Fruit fly (Drosophila melanogaster) whole organism, wandering third instar larva: Measurements from ENCODE around the gene org-1.

ENCODE experiments used
- Abd-B ChIP-seq: fragments of >200 bp; optimal IDR thresholded peaks from 2 replicates; lab custom pipeline; 2017; ENCODE audit warnings: missing biosample characterization, missing genetic modification characterization
- CG32264 ChIP-seq: fragments of 200-800 bp; sonication (Bioruptor generic); optimal IDR thresholded peaks from 2 replicates; lab custom pipeline; 2016; ENCODE audit warnings: missing biosample characterization, missing genetic modification characterization
- CG9705 ChIP-seq: fragments of 200-800 bp; sonication (Bioruptor generic); optimal IDR thresholded peaks from 2 replicates; lab custom pipeline; 2018; ENCODE audit warnings: missing biosample characterization, mild to moderate bottlenecking, missing genetic modification characterization
- CrebA ChIP-seq: fragments of 200-800 bp; sonication (Bioruptor generic); optimal IDR thresholded peaks from 2 replicates; lab custom pipeline; 2016; ENCODE audit warnings: missing biosample characterization, mild to moderate bottlenecking, missing genetic modification characterization, borderline replicate concordance
- Dfd ChIP-seq: fragments of >200 bp; optimal IDR thresholded peaks from 2 replicates; lab custom pipeline; 2017; ENCODE audit warnings: missing biosample characterization, missing genetic modification characterization
- Dif ChIP-seq: fragments of 200-275, 200-300 bp; sonication (Bioruptor generic); optimal IDR thresholded peaks from 2 replicates; lab custom pipeline; 2018; ENCODE audit warnings: missing biosample characterization, missing genetic modification characterization; ENCODE audit not compliant: partially characterized antibody
- GATAd ChIP-seq: sonication (Bioruptor generic); optimal IDR thresholded peaks from 2 replicates; lab custom pipeline; 2016; ENCODE audit warnings: missing biosample characterization, missing genetic modification characterization
- HLH106 ChIP-seq: fragments of 200-800 bp; optimal IDR thresholded peaks from 3 replicates; lab custom pipeline; 2019; ENCODE audit warnings: missing biosample characterization, mild to moderate bottlenecking, missing genetic modification characterization, moderate library complexity
- Hnf4 ChIP-seq: fragments of 200-800 bp; sonication (Bioruptor generic); optimal IDR thresholded peaks from 2 replicates; lab custom pipeline; 2016; ENCODE audit warnings: missing biosample characterization, mild to moderate bottlenecking, missing genetic modification characterization
- Hr78 ChIP-seq: fragments of >200 bp; optimal IDR thresholded peaks from 2 replicates; lab custom pipeline; 2017; ENCODE audit warnings: missing biosample characterization, missing genetic modification characterization
- Hr83 ChIP-seq: fragments of 200-300 bp; sonication (Bioruptor generic); optimal IDR thresholded peaks from 2 replicates; lab custom pipeline; 2016; ENCODE audit warnings: missing biosample characterization, mild to moderate bottlenecking, missing genetic modification characterization, moderate library complexity; ENCODE audit not compliant: poor library complexity, severe bottlenecking
- Jra ChIP-seq: sonication (Bioruptor generic); optimal IDR thresholded peaks from 2 replicates; lab custom pipeline; 2016; ENCODE audit warnings: missing biosample characterization, missing genetic modification characterization
- Mio ChIP-seq: sonication (Bioruptor generic); optimal IDR thresholded peaks from 2 replicates; lab custom pipeline; 2016; ENCODE audit warnings: missing biosample characterization, missing genetic modification characterization
- Myc ChIP-seq: fragments of >200 bp; optimal IDR thresholded peaks from 2 replicates; lab custom pipeline; 2017
- N ChIP-seq: fragments of >200 bp; optimal IDR thresholded peaks from 2 replicates; lab custom pipeline; 2018; ENCODE audit warnings: missing biosample characterization, missing external identifiers, missing genetic modification characterization
- OdsH ChIP-seq: fragments of 200-800 bp; sonication (Bioruptor generic); optimal IDR thresholded peaks from 2 replicates; lab custom pipeline; 2016; ENCODE audit warnings: missing biosample characterization, mild to moderate bottlenecking, missing genetic modification characterization
- Rel ChIP-seq, 2 experiments: fragments of 200-800 bp; sonication (Bioruptor generic) in 1 of 2; optimal IDR thresholded peaks; 2 replicates in 1 of 2; 3 replicates in 1 of 2; lab custom pipeline; 2016 to 2019; ENCODE audit warnings: mild to moderate bottlenecking in 2 of 2, missing biosample characterization in 2 of 2, missing genetic modification characterization in 2 of 2, moderate library complexity in 1 of 2
- Sp1 ChIP-seq: fragments of 200-800 bp; sonication (Bioruptor generic); optimal IDR thresholded peaks from 3 replicates; lab custom pipeline; 2019; ENCODE audit warnings: missing biosample characterization, mild to moderate bottlenecking, missing genetic modification characterization, moderate library complexity
- Vsx2 ChIP-seq: fragments of 200-300, 225-300 bp; sonication (Bioruptor generic); optimal IDR thresholded peaks from 2 replicates; lab custom pipeline; 2018; ENCODE audit warnings: missing biosample characterization, missing genetic modification characterization; ENCODE audit not compliant: partially characterized antibody
- br ChIP-seq: fragments of 200-800 bp; sonication (Bioruptor generic); optimal IDR thresholded peaks from 2 replicates; lab custom pipeline; 2016; ENCODE audit warnings: missing biosample characterization, missing genetic modification characterization
- brk ChIP-seq: fragments of 200-800 bp; sonication (Bioruptor generic); optimal IDR thresholded peaks from 2 replicates; lab custom pipeline; 2016; ENCODE audit warnings: missing biosample characterization, mild to moderate bottlenecking, missing genetic modification characterization
- dl ChIP-seq, 2 experiments: fragments of 175-275, 200-275 bp in 1 of 2; fragments of 200-275 bp in 1 of 2; sonication (Bioruptor generic); optimal IDR thresholded peaks; lab custom pipeline; 2018; ENCODE audit warnings: mild to moderate bottlenecking in 2 of 2, missing biosample characterization in 2 of 2, missing genetic modification characterization in 2 of 2, moderate library complexity in 2 of 2; ENCODE audit not compliant: partially characterized antibody in 2 of 2, insufficient read depth in 1 of 2
- dmrt93B ChIP-seq: fragments of 200-800 bp; sonication (Bioruptor generic); optimal IDR thresholded peaks from 2 replicates; lab custom pipeline; 2018; ENCODE audit warnings: missing biosample characterization, mild to moderate bottlenecking, missing genetic modification characterization
- dsf ChIP-seq: sonication (Bioruptor generic); optimal IDR thresholded peaks from 2 replicates; lab custom pipeline; 2016; ENCODE audit warnings: missing biosample characterization, missing genetic modification characterization, borderline replicate concordance
- ey ChIP-seq: fragments of 200-800 bp; sonication (Bioruptor generic); optimal IDR thresholded peaks from 2 replicates; lab custom pipeline; 2016; ENCODE audit warnings: missing biosample characterization, missing genetic modification characterization
- foxo ChIP-seq, 2 experiments: fragments of 200-800 bp; sonication (Bioruptor generic); optimal IDR thresholded peaks; 2 replicates in 1 of 2; 3 replicates in 1 of 2; lab custom pipeline; 2016 to 2017; ENCODE audit warnings: missing biosample characterization in 2 of 2, missing genetic modification characterization in 2 of 2
- fru ChIP-seq: fragments of 200-800 bp; sonication (Bioruptor generic); optimal IDR thresholded peaks from 3 replicates; lab custom pipeline; 2016; ENCODE audit warnings: missing biosample characterization, mild to moderate bottlenecking, missing genetic modification characterization
- h ChIP-seq: fragments of 200-800 bp; sonication (Bioruptor generic); optimal IDR thresholded peaks from 3 replicates; lab custom pipeline; 2016; ENCODE audit warnings: missing biosample characterization, mild to moderate bottlenecking, missing genetic modification characterization
- jim ChIP-seq: fragments of 175-275, 200-325 bp; sonication (Bioruptor generic); optimal IDR thresholded peaks from 2 replicates; lab custom pipeline; 2016; ENCODE audit warnings: missing biosample characterization, mild to moderate bottlenecking, missing genetic modification characterization
- lola ChIP-seq: fragments of >200 bp; optimal IDR thresholded peaks from 2 replicates; lab custom pipeline; 2017; ENCODE audit warnings: missing biosample characterization, missing genetic modification characterization
- pan ChIP-seq: fragments of >200 bp; optimal IDR thresholded peaks from 2 replicates; lab custom pipeline; 2017
- psq ChIP-seq: fragments of 200-800 bp; sonication (Bioruptor generic); optimal IDR thresholded peaks from 3 replicates; lab custom pipeline; 2017; ENCODE audit warnings: missing biosample characterization, mild to moderate bottlenecking, missing genetic modification characterization, moderate library complexity
- rgr ChIP-seq: fragments of 200-800 bp; sonication (Bioruptor generic); optimal IDR thresholded peaks from 3 replicates; lab custom pipeline; 2016; ENCODE audit warnings: missing biosample characterization, mild to moderate bottlenecking, missing genetic modification characterization
- sage ChIP-seq: fragments of 200-800 bp; sonication (Bioruptor generic); optimal IDR thresholded peaks from 2 replicates; lab custom pipeline; 2016; ENCODE audit warnings: missing biosample characterization, mild to moderate bottlenecking, missing genetic modification characterization
- sv ChIP-seq: fragments of 200-800 bp; sonication (Bioruptor generic); optimal IDR thresholded peaks from 3 replicates; lab custom pipeline; 2016; ENCODE audit warnings: missing biosample characterization, missing genetic modification characterization
- tai ChIP-seq: sonication (Bioruptor generic); optimal IDR thresholded peaks from 2 replicates; lab custom pipeline; 2016; ENCODE audit warnings: missing biosample characterization, missing genetic modification characterization
- usp ChIP-seq: fragments of >200 bp; optimal IDR thresholded peaks from 2 replicates; lab custom pipeline; 2017; ENCODE audit warnings: missing biosample characterization, missing genetic modification characterization
- woc ChIP-seq: sonication (Bioruptor generic); optimal IDR thresholded peaks from 2 replicates; lab custom pipeline; 2016; ENCODE audit warnings: missing biosample characterization, mild to moderate bottlenecking, missing genetic modification characterization

org-1 gene

dm6 chrX:8409793-8410192 is 45.1 kb downstream of the org-1 start:
- TF ChIP-seq CG9705: peak; percentile 24
- TF ChIP-seq usp: no peak
- TF ChIP-seq sage (GFP tag; lab: Kevin White, UChicago): peak; percentile 85
- TF ChIP-seq tai (GFP tag; lab: Kevin White, UChicago): no peak
- peak in 1 of 2 experiments; percentile 75 for TF ChIP-seq foxo (GFP tag; optimal IDR thresholded peaks at IDR 0.05; lab: Kevin White, UChicago)
- no peak for TF ChIP-seq Dfd (GFP tag; lab: Kevin White, UChicago)
- TF ChIP-seq brk (GFP tag; lab: Kevin White, UChicago): peak; percentile 85
- no peak for TF ChIP-seq Abd-B (GFP tag; lab: Kevin White, UChicago)
- no peak for TF ChIP-seq Mio (GFP tag; lab: Kevin White, UChicago)
- no peak for TF ChIP-seq OdsH (GFP tag; lab: Kevin White, UChicago)
- TF ChIP-seq ey (GFP tag; lab: Kevin White, UChicago): no peak
- TF ChIP-seq Hr78 (GFP tag; lab: Kevin White, UChicago): no peak
- peak; percentile 34 for TF ChIP-seq rgr
- TF ChIP-seq GATAd (GFP tag; lab: Kevin White, UChicago): no peak
- peak; percentile 23 for TF ChIP-seq Dif (GFP tag; lab: Kevin White, UChicago)
- peak; percentile 76 for TF ChIP-seq CG32264
- TF ChIP-seq pan (lab: Kevin White, UChicago): no peak
- TF ChIP-seq jim (GFP tag; lab: Kevin White, UChicago): no peak
- peak; percentile 21 for TF ChIP-seq fru (GFP tag; lab: Kevin White, UChicago)
- TF ChIP-seq Jra (GFP tag; lab: Kevin White, UChicago): no peak
- peak; percentile 23 for TF ChIP-seq h (GFP tag; lab: Kevin White, UChicago)
- no peak for TF ChIP-seq Vsx2
- no peak for TF ChIP-seq psq (GFP tag; lab: Kevin White, UChicago)
- peak; percentile 90 for TF ChIP-seq Hr83 (GFP tag; lab: Kevin White, UChicago)
- TF ChIP-seq woc (GFP tag; lab: Kevin White, UChicago): peak; percentile 50
- TF ChIP-seq Sp1 (GFP tag; lab: Kevin White, UChicago): peak; percentile 83
- no peak for TF ChIP-seq dmrt93B (GFP tag; lab: Kevin White, UChicago)
- TF ChIP-seq dsf (GFP tag; lab: Kevin White, UChicago): no peak
- no peak for TF ChIP-seq Myc
- peak; percentile 7 for TF ChIP-seq N (GFP tag; lab: Kevin White, UChicago)
- TF ChIP-seq sv (GFP tag; lab: Kevin White, UChicago): no peak
- no peak for TF ChIP-seq CrebA (GFP tag; lab: Kevin White, UChicago)
- TF ChIP-seq dl (GFP tag; optimal IDR thresholded peaks at IDR 0.05; lab: Kevin White, UChicago; ENCODE audit: insufficient read depth in 1 of 2, partially characterized antibody in 2 of 2): peak; percentile 69 to 75
- peak; percentile 23 for TF ChIP-seq br (GFP tag; lab: Kevin White, UChicago)
- TF ChIP-seq lola: no peak
- peak; percentile 13 for TF ChIP-seq Hnf4 (GFP tag; lab: Kevin White, UChicago)
- TF ChIP-seq HLH106 (tag; lab: Kevin White, UChicago): peak; percentile 21
- TF ChIP-seq Rel (GFP tag; optimal IDR thresholded peaks at IDR 0.05; lab: Kevin White, UChicago): peak; percentile 85
- peak; percentile 81 for TF ChIP-seq Rel (tag; optimal IDR thresholded peaks at IDR 0.05; lab: Kevin White, UChicago)

DNA sequence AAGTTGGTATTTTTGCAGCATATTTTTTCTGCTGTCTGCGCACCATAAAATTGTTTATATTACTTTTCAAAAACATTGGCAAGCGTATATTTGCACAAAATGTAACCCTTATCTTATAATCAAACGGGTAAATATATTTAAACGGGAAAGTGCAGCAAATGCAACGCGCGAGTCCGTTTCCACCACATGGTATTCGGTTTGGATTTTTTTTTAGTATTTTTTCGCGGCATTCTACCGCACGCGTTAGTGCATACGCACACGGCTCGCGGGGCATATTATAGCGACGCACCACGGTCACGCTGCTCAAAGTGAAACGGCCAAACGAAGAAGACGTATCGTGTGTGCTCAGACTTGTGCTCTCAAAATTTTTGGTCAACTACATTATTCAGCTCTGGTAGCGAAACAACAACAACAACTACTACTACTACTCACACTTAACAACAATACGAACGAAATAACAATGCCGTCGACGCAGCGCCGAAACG is 45.9 kb downstream of the org-1 start, which contains the start of gene Trf2:
Gene Trf2 (plus strand): TSS at position 302 of the 485 bp plus-strand sequence.
- no peak for TF ChIP-seq Hr83 (GFP tag; lab: Kevin White, UChicago)
- no peak for TF ChIP-seq Dfd (GFP tag; lab: Kevin White, UChicago)
- TF ChIP-seq fru (GFP tag; lab: Kevin White, UChicago): no peak
- TF ChIP-seq rgr: peak; percentile 42
- TF ChIP-seq h (GFP tag; lab: Kevin White, UChicago): peak; percentile 5
- TF ChIP-seq usp: no peak
- peak; percentile 49 for TF ChIP-seq Myc
- TF ChIP-seq dl (GFP tag; optimal IDR thresholded peaks at IDR 0.05; lab: Kevin White, UChicago; ENCODE audit: insufficient read depth in 1 of 2, partially characterized antibody in 2 of 2): no peak
- TF ChIP-seq CG9705: no peak
- peak; percentile 3 for TF ChIP-seq Sp1 (GFP tag; lab: Kevin White, UChicago)
- TF ChIP-seq foxo (GFP tag; optimal IDR thresholded peaks at IDR 0.05; lab: Kevin White, UChicago): peak in 1 of 2 experiments; percentile 8
- peak; percentile 47 for TF ChIP-seq Hnf4 (GFP tag; lab: Kevin White, UChicago)
- peak; percentile 22 for TF ChIP-seq Dif (GFP tag; lab: Kevin White, UChicago)
- TF ChIP-seq Rel (GFP tag; optimal IDR thresholded peaks at IDR 0.05; lab: Kevin White, UChicago): no peak
- TF ChIP-seq Rel (tag; optimal IDR thresholded peaks at IDR 0.05; lab: Kevin White, UChicago): peak; percentile 15
- TF ChIP-seq dsf (GFP tag; lab: Kevin White, UChicago): no peak
